Worm (Caenorhabditis elegans): ENCODE data around the gene eif-3.G.

Gene eif-3.G

ce11 chrII:8444007-8444406, 1.4 kb downstream of the eif-3.G start, which contains the start of gene evl-20:
evl-20 (plus strand) TSS chrII:8444307.
- TF ChIP-seq dao-5 (tag; optimal IDR thresholded peaks at IDR 0.05) (no peak), W03F9.2 (tag; optimal IDR thresholded peaks at IDR 0.05) (no peak)

ce11 chrII:8446731-8447130, 4.2 kb downstream of the eif-3.G start, which contains the start of gene cut-3:
cut-3 (minus strand) TSS chrII:8446831.
- TF ChIP-seq him-1 (tag; optimal IDR thresholded peaks at IDR 0.05) (no peak), W03F9.2 (tag; optimal IDR thresholded peaks at IDR 0.05) (no peak), dao-5 (tag; optimal IDR thresholded peaks at IDR 0.05) (no peak)

- TF ChIP-seq W03F9.2 (tag; optimal IDR thresholded peaks at IDR 0.05) (no peak), him-1 (tag; optimal IDR thresholded peaks at IDR 0.05) (no peak)
Measured at ce11 chrII:8449660-8450118, 7.1 kb downstream of the eif-3.G start, which contains the start of gene F22B5.4. F22B5.4 (plus strand) TSS chrII:8449710.

- TF ChIP-seq W03F9.2 (tag; optimal IDR thresholded peaks at IDR 0.05) (no peak), him-1 (tag; optimal IDR thresholded peaks at IDR 0.05) (no peak), dao-5 (tag; optimal IDR thresholded peaks at IDR 0.05) (no peak)
Measured at ce11 chrII:8450750-8451149, 8.2 kb downstream of the eif-3.G start.

ce11 chrII:8451425-8451824, 8.9 kb downstream of the eif-3.G start:
- TF ChIP-seq dao-5 (tag; optimal IDR thresholded peaks at IDR 0.05) (no peak), him-1 (tag; optimal IDR thresholded peaks at IDR 0.05) (no peak), W03F9.2 (tag; optimal IDR thresholded peaks at IDR 0.05) (no peak)

- TF ChIP-seq him-1 (tag; optimal IDR thresholded peaks at IDR 0.05) (no peak), dao-5 (tag; optimal IDR thresholded peaks at IDR 0.05) (no peak), W03F9.2 (tag; optimal IDR thresholded peaks at IDR 0.05) (no peak)
Measured at ce11 chrII:8454513-8454912, 11.9 kb downstream of the eif-3.G start, which contains the start of gene F22B5.5. F22B5.5 (minus strand) TSS chrII:8454613.

ce11 chrII:8456094-8456493, 13.5 kb downstream of the eif-3.G start, which contains the start of gene F22B5.6:
F22B5.6 (minus strand) TSS chrII:8456194.
- TF ChIP-seq him-1 (tag; optimal IDR thresholded peaks at IDR 0.05) (no peak), dao-5 (tag; optimal IDR thresholded peaks at IDR 0.05) (no peak), W03F9.2 (tag; optimal IDR thresholded peaks at IDR 0.05) (no peak)

- no peak for TF ChIP-seq W03F9.2 (tag; optimal IDR thresholded peaks at IDR 0.05)
- TF ChIP-seq him-1 (tag; optimal IDR thresholded peaks at IDR 0.05): no peak
- no peak for TF ChIP-seq dao-5 (tag; optimal IDR thresholded peaks at IDR 0.05)
Measured at ce11 chrII:8456681-8457389, 14.3 kb downstream of the eif-3.G start.

- TF ChIP-seq him-1 (tag; optimal IDR thresholded peaks at IDR 0.05) (no peak), dao-5 (tag; optimal IDR thresholded peaks at IDR 0.05) (no peak), W03F9.2 (tag; optimal IDR thresholded peaks at IDR 0.05) (no peak)
Measured at ce11 chrII:8457438-8457837, 14.9 kb downstream of the eif-3.G start, which contains the start of gene zyg-9. zyg-9 (plus strand) TSS chrII:8457818.

- TF ChIP-seq W03F9.2 (tag; optimal IDR thresholded peaks at IDR 0.05) (peak; percentile 48), him-1 (tag; optimal IDR thresholded peaks at IDR 0.05) (no peak)
Measured at ce11 chrII:8464448-8464898, 21.9 kb downstream of the eif-3.G start, which contains the start of gene fars-3. fars-3 (plus strand) TSS chrII:8464848.

- TF ChIP-seq him-1 (tag; optimal IDR thresholded peaks at IDR 0.05) (no peak), dao-5 (tag; optimal IDR thresholded peaks at IDR 0.05) (no peak)
Measured at ce11 chrII:8466874-8467273, 24.3 kb downstream of the eif-3.G start, which contains the start of gene F22B5.10. F22B5.10 (plus strand) TSS chrII:8467174.

ce11 chrII:8467809-8468208, 25.2 kb downstream of the eif-3.G start, which contains the start of gene M05D6.2:
M05D6.2 (plus strand) TSS chrII:8468109.
- TF ChIP-seq dao-5 (tag; optimal IDR thresholded peaks at IDR 0.05): no peak
- TF ChIP-seq him-1 (tag; optimal IDR thresholded peaks at IDR 0.05): no peak
- no peak for TF ChIP-seq W03F9.2 (tag; optimal IDR thresholded peaks at IDR 0.05)

- TF ChIP-seq him-1 (tag; optimal IDR thresholded peaks at IDR 0.05) (no peak), W03F9.2 (tag; optimal IDR thresholded peaks at IDR 0.05) (no peak), dao-5 (tag; optimal IDR thresholded peaks at IDR 0.05) (no peak)
Measured at ce11 chrII:8471139-8471538, 28.6 kb downstream of the eif-3.G start, which contains the start of gene M05D6.8. M05D6.8 (minus strand) TSS chrII:8471239.

ce11 chrII:8472916-8473315, 30.3 kb downstream of the eif-3.G start:
- TF ChIP-seq W03F9.2 (tag; optimal IDR thresholded peaks at IDR 0.05) (no peak), him-1 (tag; optimal IDR thresholded peaks at IDR 0.05) (no peak), dao-5 (tag; optimal IDR thresholded peaks at IDR 0.05) (no peak)
